Worm (Caenorhabditis elegans) whole organism, L1 larva: ENCODE results near the gene ctsa-4.2.

Experiments
- C16A3.4 ChIP-seq: fragments of 150-350 bp; optimal IDR thresholded peaks from 2 replicates; lab custom pipeline; 2014; ENCODE audit warnings: missing biosample characterization, missing genetic modification characterization
- F16B12.6 ChIP-seq: fragments of 150-350 bp; optimal IDR thresholded peaks from 2 replicates; lab custom pipeline; 2014; ENCODE audit warnings: missing biosample characterization, missing genetic modification characterization
- aha-1 ChIP-seq: fragments of 150-350 bp; optimal IDR thresholded peaks from 2 replicates; lab custom pipeline; 2014; ENCODE audit warnings: missing biosample characterization, missing genetic modification characterization
- blmp-1 ChIP-seq: fragments of 150-350 bp; optimal IDR thresholded peaks from 2 replicates; lab custom pipeline; 2014; ENCODE audit warnings: missing biosample characterization, missing genetic modification characterization
- ceh-63 ChIP-seq: fragments of 200-800 bp; sonication (Bioruptor generic); optimal IDR thresholded peaks from 2 replicates; lab custom pipeline; 2018; ENCODE audit warnings: mild to moderate bottlenecking, missing genetic modification characterization, missing compliant biosample characterization
- ceh-82 ChIP-seq, 3 experiments: fragments of 150-350 bp in 1 of 3; sonication (generic microtip) in 2 of 3; optimal IDR thresholded peaks; 2 replicates each; lab custom pipeline; 2014 to 2017; ENCODE audit warnings: missing biosample characterization in 3 of 3, missing genetic modification characterization in 3 of 3
- dpl-1 ChIP-seq, 3 experiments: fragments of 150-350 bp in 2 of 3; sonication (generic microtip) in 1 of 3; optimal IDR thresholded peaks; 2 replicates each; lab custom pipeline; 2014 to 2017; ENCODE audit warnings: missing biosample characterization in 3 of 3, missing genetic modification characterization in 3 of 3, missing genetic modification reagents in 3 of 3
- dsc-1 ChIP-seq: sonication (generic microtip); optimal IDR thresholded peaks from 2 replicates; lab custom pipeline; 2016; ENCODE audit warnings: mild to moderate bottlenecking, missing genetic modification characterization, missing compliant biosample characterization
- efl-1 ChIP-seq, 4 experiments: fragments of 150-350 bp; optimal IDR thresholded peaks in 3 of 4; peaks in 1 of 4; 1 replicate in 1 of 4; 2 replicates in 3 of 4; lab custom pipeline; 2014; ENCODE audit warnings: missing biosample characterization in 2 of 4, missing genetic modification characterization in 2 of 4, missing genetic modification reagents in 2 of 4
- egl-27 ChIP-seq, 2 experiments: fragments of 150-350 bp in 1 of 2; sonication (generic microtip); optimal IDR thresholded peaks; 3 replicates each; lab custom pipeline; 2017 to 2018; ENCODE audit warnings: missing biosample characterization in 2 of 2, missing genetic modification characterization in 2 of 2, missing genetic modification reagents in 2 of 2
- elt-3 ChIP-seq, 6 experiments: fragments of 150-350 bp in 1 of 6; sonication (generic microtip); optimal IDR thresholded peaks; 2 replicates each; lab custom pipeline; 2017 to 2018; ENCODE audit warnings: missing biosample characterization in 6 of 6, missing genetic modification characterization in 6 of 6, inconsistent platforms in 1 of 6
- fkh-4 ChIP-seq: sonication (generic microtip); optimal IDR thresholded peaks from 2 replicates; lab custom pipeline; 2016; ENCODE audit warnings: missing compliant biosample characterization, missing genetic modification characterization, borderline replicate concordance
- fkh-8 ChIP-seq: sonication (generic microtip); optimal IDR thresholded peaks from 2 replicates; lab custom pipeline; 2016; ENCODE audit warnings: mild to moderate bottlenecking, missing genetic modification characterization, missing compliant biosample characterization
- fos-1 ChIP-seq: fragments of 150-350 bp; optimal IDR thresholded peaks from 2 replicates; lab custom pipeline; 2014; ENCODE audit warnings: missing biosample characterization, missing genetic modification characterization
- grh-1 ChIP-seq: fragments of 200-800 bp; sonication (Bioruptor generic); IDR thresholded peaks from 2 replicates; pipeline ENCODE4 v1.3.6; 2022; ENCODE audit warnings: missing genetic modification reagents, missing genetic modification characterization, missing compliant biosample characterization
- hlh-4 ChIP-seq: sonication (generic microtip); optimal IDR thresholded peaks from 2 replicates; lab custom pipeline; 2016; ENCODE audit warnings: mild to moderate bottlenecking, missing genetic modification characterization, missing compliant biosample characterization
- irx-1 ChIP-seq: sonication (generic microtip); optimal IDR thresholded peaks from 2 replicates; lab custom pipeline; 2016; ENCODE audit warnings: missing genetic modification characterization, missing compliant biosample characterization
- jun-1 ChIP-seq: fragments of 150-350 bp; optimal IDR thresholded peaks from 2 replicates; lab custom pipeline; 2014; ENCODE audit warnings: missing biosample characterization, missing genetic modification reagents, missing genetic modification characterization
- lin-13 ChIP-seq: fragments of 150-350 bp; optimal IDR thresholded peaks from 2 replicates; lab custom pipeline; 2014; ENCODE audit warnings: missing biosample characterization, missing genetic modification reagents, missing genetic modification characterization
- lin-14 ChIP-seq: fragments of 200-800 bp; sonication (Bioruptor generic); optimal IDR thresholded peaks from 2 replicates; lab custom pipeline; 2018; ENCODE audit warnings: mild to moderate bottlenecking, missing genetic modification characterization, moderate library complexity, missing compliant biosample characterization
- lin-35 ChIP-seq, 2 experiments: fragments of 150-350 bp; optimal IDR thresholded peaks; 2 replicates each; lab custom pipeline; 2014; ENCODE audit warnings: missing biosample characterization in 2 of 2, missing genetic modification characterization in 2 of 2, missing genetic modification reagents in 2 of 2
- lin-39 ChIP-seq: fragments of 150-350 bp; optimal IDR thresholded peaks from 2 replicates; lab custom pipeline; 2014; ENCODE audit warnings: missing biosample characterization, missing genetic modification reagents, missing genetic modification characterization
- lir-3 ChIP-seq: sonication (generic microtip); optimal IDR thresholded peaks from 2 replicates; lab custom pipeline; 2016; ENCODE audit warnings: mild to moderate bottlenecking, missing genetic modification characterization, moderate library complexity, missing compliant biosample characterization; ENCODE audit not compliant: poor library complexity
- lsy-2 ChIP-seq, 2 experiments: fragments of 150-350 bp; optimal IDR thresholded peaks; 2 replicates each; lab custom pipeline; 2014; ENCODE audit warnings: missing biosample characterization in 2 of 2, missing genetic modification characterization in 2 of 2
- mdl-1 ChIP-seq, 2 experiments: fragments of 150-350 bp; optimal IDR thresholded peaks; 2 replicates each; lab custom pipeline; 2014 to 2017; ENCODE audit warnings: missing biosample characterization in 2 of 2, missing genetic modification characterization in 2 of 2, inconsistent platforms in 1 of 2
- mep-1 ChIP-seq: fragments of 150-350 bp; optimal IDR thresholded peaks from 2 replicates; lab custom pipeline; 2014; ENCODE audit warnings: missing biosample characterization, missing genetic modification characterization
- nhr-11 ChIP-seq: fragments of 150-350 bp; optimal IDR thresholded peaks from 2 replicates; lab custom pipeline; 2014; ENCODE audit warnings: missing biosample characterization, missing genetic modification characterization
- nhr-12 ChIP-seq: sonication (generic microtip); optimal IDR thresholded peaks from 2 replicates; lab custom pipeline; 2017; ENCODE audit warnings: missing biosample characterization, missing genetic modification characterization
- nhr-19 ChIP-seq: fragments of 200-800 bp; sonication (Bioruptor generic); conservative IDR thresholded peaks from 2 replicates; pipeline ENCODE4 v1.3.6; 2022; ENCODE audit warnings: missing genetic modification characterization, missing compliant biosample characterization
- nhr-20 ChIP-seq: sonication (generic microtip); optimal IDR thresholded peaks from 2 replicates; lab custom pipeline; 2016; ENCODE audit warnings: mild to moderate bottlenecking, missing genetic modification characterization, missing compliant biosample characterization
- nhr-237 ChIP-seq: fragments of 150-350 bp; optimal IDR thresholded peaks from 2 replicates; lab custom pipeline; 2014; ENCODE audit warnings: missing biosample characterization, missing genetic modification characterization
- nhr-47 ChIP-seq: sonication (generic microtip); optimal IDR thresholded peaks from 2 replicates; lab custom pipeline; 2016; ENCODE audit warnings: mild to moderate bottlenecking, missing genetic modification characterization, moderate library complexity, missing compliant biosample characterization
- nhr-71 ChIP-seq: sonication (generic microtip); optimal IDR thresholded peaks from 2 replicates; lab custom pipeline; 2016; ENCODE audit warnings: mild to moderate bottlenecking, missing genetic modification characterization, moderate library complexity, missing compliant biosample characterization
- nhr-76 ChIP-seq: sonication (generic microtip); optimal IDR thresholded peaks from 2 replicates; lab custom pipeline; 2017; ENCODE audit warnings: missing biosample characterization, missing genetic modification characterization
- nhr-77 ChIP-seq: fragments of 150-350 bp; optimal IDR thresholded peaks from 2 replicates; lab custom pipeline; 2014; ENCODE audit warnings: missing biosample characterization, missing genetic modification characterization
- nhr-85 ChIP-seq: sonication (generic microtip); peaks from one replicate; lab custom pipeline; 2016; ENCODE audit warnings: missing genetic modification characterization, inconsistent platforms, missing compliant biosample characterization
- nhr-90 ChIP-seq: sonication (generic microtip); optimal IDR thresholded peaks from 2 replicates; lab custom pipeline; 2016; ENCODE audit warnings: mild to moderate bottlenecking, missing genetic modification characterization, missing compliant biosample characterization; ENCODE audit not compliant: poor library complexity
- pag-3 ChIP-seq: sonication (generic microtip); optimal IDR thresholded peaks from 2 replicates; lab custom pipeline; 2017; ENCODE audit warnings: missing genetic modification characterization, mild to moderate bottlenecking, missing compliant biosample characterization, antibody characterized with exemption, borderline replicate concordance; ENCODE audit not compliant: insufficient read depth
- rnt-1 ChIP-seq: sonication (generic microtip); optimal IDR thresholded peaks from 2 replicates; lab custom pipeline; 2016; ENCODE audit warnings: mild to moderate bottlenecking, missing genetic modification characterization, moderate library complexity, missing compliant biosample characterization
- skn-1 ChIP-seq: fragments of 150-350 bp; optimal IDR thresholded peaks from 2 replicates; lab custom pipeline; 2014; ENCODE audit warnings: missing biosample characterization, missing genetic modification characterization
- snpc-4 ChIP-seq: fragments of 150-350 bp; optimal IDR thresholded peaks from 2 replicates; lab custom pipeline; 2014; ENCODE audit warnings: missing biosample characterization, missing genetic modification characterization
- sptf-1 ChIP-seq: fragments of 150-350 bp; optimal IDR thresholded peaks from 2 replicates; lab custom pipeline; 2014; ENCODE audit warnings: missing biosample characterization, missing genetic modification characterization
- swsn-7 ChIP-seq: sonication (generic microtip); optimal IDR thresholded peaks from 2 replicates; lab custom pipeline; 2016; ENCODE audit warnings: missing genetic modification characterization, missing compliant biosample characterization
- tbx-2 ChIP-seq: sonication (generic microtip); optimal IDR thresholded peaks from 2 replicates; lab custom pipeline; 2016; ENCODE audit warnings: missing genetic modification characterization, missing compliant biosample characterization
- unc-98 ChIP-seq: fragments of 200-800 bp; sonication (Bioruptor generic); IDR thresholded peaks from 2 replicates; pipeline ENCODE4 v1.3.6; 2022; ENCODE audit warnings: missing genetic modification characterization, missing compliant biosample characterization
- xbp-1 ChIP-seq: sonication (generic microtip); optimal IDR thresholded peaks from 2 replicates; lab custom pipeline; 2016; ENCODE audit warnings: missing genetic modification characterization, missing compliant biosample characterization
- zip-4 ChIP-seq: fragments of 200-800 bp; sonication (Bioruptor generic); optimal IDR thresholded peaks from 2 replicates; lab custom pipeline; 2018; ENCODE audit warnings: mild to moderate bottlenecking, missing genetic modification characterization, moderate library complexity, missing compliant biosample characterization

Gene ctsa-4.2

ce11 chrIII:6608101-6608672, 4.1 kb upstream of the ctsa-4.2 start, which contains the start of the genes mdh-2 and F20H11.4 (continued):
- TF ChIP-seq unc-98 (GFP tag; lab: Robert Waterston, UW) (no peak), nhr-12 (no peak), rnt-1 (tag; lab: Kevin White, UChicago) (peak; percentile 86), nhr-237 (peak; percentile 59), zip-4 (GFP tag; lab: Kevin White, UChicago) (no peak), lir-3 (tag; lab: Kevin White, UChicago) (peak; percentile 68), aha-1 (tag; lab: Kevin White, UChicago) (no peak), nhr-77 (peak; percentile 63), fkh-4 (tag; lab: Kevin White, UChicago) (no peak), lsy-2 (tag; optimal IDR thresholded peaks at IDR 0.05; lab: Kevin White, UChicago) (peak; percentile 86 to 93), nhr-85 (tag; lab: Kevin White, UChicago) (peak; percentile 92), jun-1 (tag; lab: Kevin White, UChicago) (peak; percentile 63)

DNA sequence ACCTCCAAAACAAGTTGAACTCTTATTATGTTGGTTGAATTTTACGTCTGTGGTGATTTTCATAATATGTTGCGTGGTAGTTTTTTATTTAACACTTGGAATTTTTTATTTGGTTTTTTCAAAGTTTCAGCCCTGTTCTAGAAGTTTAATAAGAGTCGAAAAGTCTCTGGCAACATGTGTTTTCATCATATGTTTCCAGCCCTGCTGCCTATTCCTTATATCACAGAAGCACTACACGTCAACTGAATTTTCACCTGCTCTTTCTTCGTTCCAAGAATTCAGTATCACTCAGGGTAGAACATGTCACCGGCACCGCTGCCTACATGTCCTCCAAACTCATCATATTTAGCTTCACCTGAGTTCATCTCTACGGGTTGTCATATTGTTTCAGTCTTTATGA, 1.8 kb upstream of the ctsa-4.2 start, which contains the start of gene srh-40:
srh-40 (plus strand) TSS at position 301 of the 400 bp plus-strand sequence.
- TF ChIP-seq lin-35 (GFP tag; optimal IDR thresholded peaks at IDR 0.05; lab: Kevin White, UChicago), result no peak
- no peak for TF ChIP-seq nhr-77
- no peak for TF ChIP-seq pag-3
- TF ChIP-seq hlh-4 (tag; lab: Kevin White, UChicago), result peak; percentile 43
- no peak for TF ChIP-seq nhr-237

- no peak for TF ChIP-seq nhr-76 (tag; lab: Kevin White, UChicago)
- peak; percentile 34 for TF ChIP-seq blmp-1
- no peak for TF ChIP-seq hlh-4 (tag; lab: Kevin White, UChicago)
- TF ChIP-seq C16A3.4 (tag; lab: Kevin White, UChicago), result peak; percentile 40
- peak; percentile 6 to 22 (median 16) for TF ChIP-seq ceh-82 (tag; optimal IDR thresholded peaks at IDR 0.05; lab: Kevin White, UChicago)
- TF ChIP-seq ceh-63 (GFP tag; lab: Kevin White, UChicago), result no peak
- no peak for TF ChIP-seq fkh-8 (tag; lab: Kevin White, UChicago)
- peak; percentile 39 for TF ChIP-seq xbp-1
- TF ChIP-seq fos-1 (tag; lab: Kevin White, UChicago), result no peak
- TF ChIP-seq rnt-1 (tag; lab: Kevin White, UChicago), result peak; percentile 61
- TF ChIP-seq efl-1 (optimal IDR thresholded peaks at IDR 0.05; lab: Kevin White, UChicago), result peak; percentile 95 to 98
- TF ChIP-seq efl-1 (GFP tag; optimal IDR thresholded peaks at IDR 0.05 in 1 of 2; lab: Kevin White, UChicago), result peak; percentile 96 to 100
- peak; percentile 33 for TF ChIP-seq nhr-20
- TF ChIP-seq nhr-90 (tag; lab: Kevin White, UChicago), result peak; percentile 55
- peak; percentile 23 for TF ChIP-seq lin-14 (GFP tag; lab: Kevin White, UChicago)
- no peak for TF ChIP-seq lin-39 (tag; lab: Kevin White, UChicago)
- peak in 1 of 2 experiments; percentile 1 for TF ChIP-seq mdl-1 (tag; optimal IDR thresholded peaks at IDR 0.05; lab: Kevin White, UChicago)
- TF ChIP-seq tbx-2 (tag; lab: Kevin White, UChicago), result peak; percentile 30
- TF ChIP-seq unc-98 (GFP tag; lab: Robert Waterston, UW), result no peak
- peak; percentile 40 for TF ChIP-seq swsn-7 (tag; lab: Kevin White, UChicago)
- peak; percentile 4 for TF ChIP-seq irx-1 (tag; lab: Kevin White, UChicago)
- TF ChIP-seq grh-1 (GFP tag; lab: Robert Waterston, UW), result no peak
- no peak for TF ChIP-seq sptf-1
- peak; percentile 36 for TF ChIP-seq lin-13 (GFP tag; lab: Kevin White, UChicago)
- TF ChIP-seq mep-1 (tag; lab: Kevin White, UChicago), result peak; percentile 66
- peak; percentile 34 for TF ChIP-seq dsc-1 (tag; lab: Kevin White, UChicago)
- TF ChIP-seq nhr-77, result peak; percentile 24
- peak; percentile 3 for TF ChIP-seq F16B12.6
- peak; percentile 25 for TF ChIP-seq snpc-4 (tag; lab: Kevin White, UChicago)
- TF ChIP-seq nhr-47, result peak; percentile 63
- no peak for TF ChIP-seq nhr-11 (tag; lab: Kevin White, UChicago)
- TF ChIP-seq egl-27 (tag; optimal IDR thresholded peaks at IDR 0.05; lab: Kevin White, UChicago), result no peak
- peak; percentile 89 to 95 (median 95) for TF ChIP-seq dpl-1 (GFP tag; optimal IDR thresholded peaks at IDR 0.05; lab: Kevin White, UChicago)
- peak; percentile 23 for TF ChIP-seq skn-1 (tag; lab: Kevin White, UChicago)
- TF ChIP-seq elt-3 (tag; optimal IDR thresholded peaks at IDR 0.05; lab: Kevin White, UChicago), result peak in 1 of 6 experiments; percentile 14
- TF ChIP-seq nhr-71 (tag; lab: Kevin White, UChicago), result peak; percentile 64
- TF ChIP-seq nhr-19 (GFP tag; lab: Robert Waterston, UW), result peak; percentile 79
- peak; percentile 65 to 81 for TF ChIP-seq lsy-2 (tag; optimal IDR thresholded peaks at IDR 0.05; lab: Kevin White, UChicago)
Observed at ce11 chrIII:6615064-6615463, 2.7 kb downstream of the ctsa-4.2 start, which contains the start of gene cmtr-2. Gene cmtr-2 (plus strand): TSS chrIII:6615414.
